Worm (Caenorhabditis elegans) whole organism, L3 larva: ENCODE results near the gene nhr-222.

Source experiments
- ama-1 ChIP-seq: fragments of 150-350 bp; optimal IDR thresholded peaks from 2 replicates; lab custom pipeline; 2018
- elt-3 ChIP-seq, 3 experiments: fragments of 150-350 bp in 1 of 3; sonication (generic microtip) in 2 of 3; optimal IDR thresholded peaks; 2 replicates in 2 of 3; 4 replicates in 1 of 3; lab custom pipeline; 2014 to 2017; ENCODE audit warnings: missing biosample characterization in 3 of 3, missing genetic modification characterization in 3 of 3
- nhr-237 ChIP-seq: fragments of 150-350 bp; optimal IDR thresholded peaks from 2 replicates; lab custom pipeline; 2014; ENCODE audit warnings: missing biosample characterization, missing genetic modification characterization
- nhr-76 ChIP-seq: fragments of 150-350 bp; sonication (generic microtip); optimal IDR thresholded peaks from 5 replicates; lab custom pipeline; 2014; ENCODE audit warnings: missing biosample characterization, missing genetic modification characterization
- snpc-4 ChIP-seq: fragments of 150-350 bp; optimal IDR thresholded peaks from 2 replicates; lab custom pipeline; 2014; ENCODE audit warnings: missing biosample characterization, missing genetic modification characterization
- unc-39 ChIP-seq: sonication (generic microtip); optimal IDR thresholded peaks from 4 replicates; lab custom pipeline; 2017; ENCODE audit warnings: missing biosample characterization, missing genetic modification characterization
- zag-1 ChIP-seq: fragments of 150-350 bp; optimal IDR thresholded peaks from 2 replicates; lab custom pipeline; 2014; ENCODE audit warnings: missing biosample characterization, missing genetic modification characterization
- ztf-11 ChIP-seq: fragments of 150-350 bp; optimal IDR thresholded peaks from 2 replicates; lab custom pipeline; 2014; ENCODE audit warnings: missing biosample characterization, missing genetic modification characterization

- TF ChIP-seq elt-3 (tag; optimal IDR thresholded peaks at IDR 0.05; lab: Kevin White, UChicago), result no peak
- TF ChIP-seq unc-39 (tag; lab: Kevin White, UChicago), result no peak
- TF ChIP-seq zag-1 (tag; lab: Kevin White, UChicago), result no peak
- no peak for TF ChIP-seq snpc-4 (tag; lab: Kevin White, UChicago)
- no peak for TF ChIP-seq ama-1 (lab: Kevin White, UChicago)
- no peak for TF ChIP-seq nhr-237 (tag; lab: Kevin White, UChicago)
- TF ChIP-seq nhr-76 (tag; lab: Kevin White, UChicago), result no peak
- no peak for TF ChIP-seq ztf-11 (tag; lab: Kevin White, UChicago)
These were observed 12.8 kb downstream of the nhr-222 start, which contains the start of gene srbc-66 for ce11 chrV:3530403-3530802.
